Fruit fly (Drosophila melanogaster) whole organism: ENCODE results near the gene TwdlX.
A peak's percentile ranks its signal among the peaks of the same experiment; 100 is the strongest.

Experiments
- CG8478 ChIP-seq: fragments of >200 bp; optimal IDR thresholded peaks from 2 replicates; lab custom pipeline; 2018; ENCODE audit warnings: inconsistent platforms
- Dll ChIP-seq: fragments of >200 bp; optimal IDR thresholded peaks from 2 replicates; lab custom pipeline; 2017
- EcR ChIP-seq, 2 experiments: fragments of >200 bp; optimal IDR thresholded peaks; 2 replicates each; lab custom pipeline; 2017; ENCODE audit warnings: missing biosample characterization in 2 of 2, missing genetic modification characterization in 2 of 2, missing genetic modification reagents in 2 of 2
- pan ChIP-seq: fragments of >200 bp; optimal IDR thresholded peaks from 2 replicates; lab custom pipeline; 2017
- psq ChIP-seq: fragments of >200 bp; optimal IDR thresholded peaks from 2 replicates; lab custom pipeline; 2017
- usp ChIP-seq: fragments of >200 bp; optimal IDR thresholded peaks from 2 replicates; lab custom pipeline; 2017; ENCODE audit warnings: missing biosample characterization, missing genetic modification characterization, mixed read lengths

The TwdlX gene

DNA sequence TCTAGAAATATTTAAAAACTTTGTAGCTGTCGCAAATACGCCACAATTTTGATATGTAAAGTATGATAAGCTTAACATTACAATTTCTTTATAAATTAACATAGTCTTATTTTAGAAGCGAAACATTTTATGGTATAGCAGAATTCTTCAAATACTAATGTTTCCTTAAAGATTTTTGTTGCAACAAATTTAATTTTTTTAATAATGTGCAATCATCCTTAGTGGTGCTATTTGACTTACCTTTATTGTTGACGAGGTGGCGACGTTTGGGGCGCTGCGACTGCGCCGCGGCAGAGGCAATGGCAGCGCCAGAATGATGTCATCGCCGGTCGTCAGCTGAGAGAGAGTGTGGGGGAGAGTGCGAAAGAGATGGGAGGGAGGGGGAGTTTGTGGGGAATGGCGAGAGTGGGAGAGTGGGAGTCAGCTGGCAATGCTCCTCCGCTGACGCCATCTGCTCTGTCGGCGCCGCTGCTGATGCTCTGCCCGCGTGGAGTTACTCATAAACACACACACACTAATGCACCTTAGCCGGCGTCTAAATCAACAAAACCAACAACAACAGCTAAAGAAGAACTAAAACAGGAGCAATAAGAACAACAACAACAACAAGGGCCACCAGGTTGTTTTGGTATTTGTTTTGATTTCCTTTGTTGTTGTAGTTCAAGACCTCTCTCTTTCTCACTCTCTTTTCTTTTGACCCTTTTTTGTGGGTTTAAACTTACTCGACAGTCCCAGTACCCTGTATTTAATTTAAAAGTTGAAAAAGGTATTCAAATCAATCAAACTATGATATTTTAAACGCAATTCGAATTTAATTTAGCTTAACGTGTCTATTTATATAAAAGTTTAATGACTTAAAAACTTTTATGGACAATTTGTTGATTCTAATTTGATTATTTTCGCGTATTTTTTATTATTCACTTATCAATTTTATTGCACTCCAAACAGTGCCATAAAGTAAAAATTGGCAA lies 7.4 kb upstream of the TwdlX start:
- TF ChIP-seq Dll (lab: Kevin White, UChicago) (peak; percentile 84), psq (lab: Kevin White, UChicago) (no peak), CG8478 (lab: Kevin White, UChicago) (no peak), pan (lab: Kevin White, UChicago) (peak; percentile 71), usp (GFP tag; lab: Kevin White, UChicago) (no peak), EcR (GFP tag; optimal IDR thresholded peaks at IDR 0.05; lab: Kevin White, UChicago) (no peak)

DNA sequence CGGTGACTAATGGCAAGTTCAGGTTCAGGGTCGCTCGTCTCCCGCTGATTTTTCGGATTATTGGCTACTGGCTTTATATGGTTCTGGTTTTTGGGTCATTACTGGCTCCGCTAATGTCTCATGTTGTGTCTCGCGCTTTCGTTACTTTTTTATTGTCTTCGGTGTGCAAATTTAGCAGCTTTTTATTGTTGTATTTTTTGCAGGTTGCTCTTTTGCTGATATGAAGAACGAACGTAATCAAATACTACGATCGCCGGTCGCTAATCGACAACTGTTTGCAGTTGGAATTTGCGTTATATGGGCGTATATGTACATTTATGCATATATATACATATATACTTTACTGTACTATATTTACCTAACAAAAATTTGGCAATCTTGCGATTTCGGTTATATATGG lies 6.3 kb upstream of the TwdlX start:
- TF ChIP-seq pan (lab: Kevin White, UChicago): no peak
- no peak for TF ChIP-seq usp (GFP tag; lab: Kevin White, UChicago)
- no peak for TF ChIP-seq psq (lab: Kevin White, UChicago)
- no peak for TF ChIP-seq Dll (lab: Kevin White, UChicago)
- TF ChIP-seq CG8478 (lab: Kevin White, UChicago): no peak
- TF ChIP-seq EcR (GFP tag; optimal IDR thresholded peaks at IDR 0.05; lab: Kevin White, UChicago): no peak

DNA sequence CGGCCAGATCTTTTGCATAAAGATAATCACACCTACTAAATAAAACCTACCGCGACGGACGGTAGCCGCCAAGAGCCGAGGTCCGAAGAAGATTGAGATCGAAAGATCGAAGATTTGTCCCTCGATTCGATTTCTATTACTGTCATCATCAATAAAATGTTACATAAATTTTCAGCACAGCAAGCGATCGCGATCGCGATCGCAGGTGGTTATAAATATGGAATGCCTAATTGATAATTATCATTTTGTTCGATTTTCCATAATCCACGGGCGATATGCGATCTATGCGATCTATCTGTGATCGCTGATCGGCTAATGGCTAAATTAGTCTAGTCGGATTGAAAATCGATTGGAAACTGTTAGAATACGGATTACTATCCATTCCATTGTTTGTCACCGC lies 2.4 kb downstream of the TwdlX start:
- no peak for TF ChIP-seq CG8478 (lab: Kevin White, UChicago)
- no peak for TF ChIP-seq pan (lab: Kevin White, UChicago)
- no peak for TF ChIP-seq usp (GFP tag; lab: Kevin White, UChicago)
- TF ChIP-seq EcR (GFP tag; optimal IDR thresholded peaks at IDR 0.05; lab: Kevin White, UChicago): no peak
- TF ChIP-seq psq (lab: Kevin White, UChicago): no peak
- TF ChIP-seq Dll (lab: Kevin White, UChicago): no peak

DNA sequence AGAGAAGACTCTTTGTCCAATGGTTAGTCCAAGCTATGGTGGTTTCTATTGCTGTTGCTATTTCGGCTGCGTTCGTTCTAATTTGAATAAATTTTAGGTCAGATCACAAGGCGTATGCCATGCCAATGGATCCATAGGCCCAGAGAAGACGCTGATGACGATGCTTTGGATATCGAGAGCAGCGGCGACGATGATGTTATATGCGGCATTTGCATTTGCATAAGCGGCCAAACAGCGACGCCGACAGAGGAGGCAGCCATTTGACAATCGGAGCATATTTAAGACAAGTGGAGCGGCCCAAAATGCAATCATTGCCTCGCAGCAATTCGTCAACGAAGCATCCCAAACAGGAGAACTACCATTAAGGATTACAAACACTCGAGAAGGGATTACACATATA lies 3.8 kb downstream of the TwdlX start, which contains the start of gene TwdlY:
TwdlY (plus strand) TSS at position 301 of the 400 bp plus-strand sequence.
- TF ChIP-seq psq (lab: Kevin White, UChicago) (no peak), EcR (GFP tag; optimal IDR thresholded peaks at IDR 0.05; lab: Kevin White, UChicago) (no peak), Dll (lab: Kevin White, UChicago) (no peak), pan (lab: Kevin White, UChicago) (no peak), usp (GFP tag; lab: Kevin White, UChicago) (no peak), CG8478 (lab: Kevin White, UChicago) (no peak)

DNA sequence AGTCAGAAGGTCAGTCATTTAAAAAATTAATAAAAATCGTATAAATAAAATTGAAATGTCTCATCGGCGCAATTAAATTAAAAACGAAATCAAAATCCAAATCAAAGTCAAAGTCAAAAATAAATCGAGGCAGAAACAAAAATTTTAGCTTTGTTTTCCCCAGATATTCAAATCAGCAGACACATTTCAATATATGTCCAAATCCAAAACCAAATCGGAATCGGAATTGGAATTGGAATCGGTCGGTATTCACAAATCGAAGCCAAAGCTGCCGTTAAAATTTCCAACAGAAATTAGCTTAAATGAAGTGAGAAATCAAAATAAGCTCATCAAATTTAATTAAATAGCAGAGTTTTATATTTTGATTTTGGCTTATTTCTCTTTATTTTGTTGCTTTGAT lies 5.3 kb downstream of the TwdlX start:
- no peak for TF ChIP-seq CG8478 (lab: Kevin White, UChicago)
- TF ChIP-seq EcR (GFP tag; optimal IDR thresholded peaks at IDR 0.05; lab: Kevin White, UChicago): no peak
- no peak for TF ChIP-seq psq (lab: Kevin White, UChicago)
- TF ChIP-seq pan (lab: Kevin White, UChicago): no peak
- no peak for TF ChIP-seq Dll (lab: Kevin White, UChicago)
- no peak for TF ChIP-seq usp (GFP tag; lab: Kevin White, UChicago)

DNA sequence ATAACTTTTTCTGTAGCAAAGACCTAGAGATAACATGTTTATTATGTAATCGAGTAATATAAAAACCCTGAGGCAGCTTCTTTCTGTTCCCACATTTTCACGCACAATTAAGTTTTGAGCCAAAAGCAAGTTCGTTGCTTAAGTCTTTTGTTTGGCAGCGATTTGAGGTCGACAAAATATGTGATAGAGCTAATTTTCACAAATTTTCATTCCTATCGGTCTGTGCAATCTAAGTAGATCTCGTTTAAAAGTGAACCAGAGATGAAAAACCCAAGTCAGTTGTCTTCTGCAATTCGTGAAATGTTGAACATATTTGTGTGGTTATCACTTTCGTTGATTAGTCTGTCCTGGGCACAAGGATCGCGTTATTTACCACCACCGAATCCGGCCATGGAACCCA lies 7.0 kb downstream of the TwdlX start, which contains the start of gene TwdlZ:
TwdlZ (plus strand) TSS at position 301 of the 400 bp plus-strand sequence.
- TF ChIP-seq usp (GFP tag; lab: Kevin White, UChicago): no peak
- TF ChIP-seq pan (lab: Kevin White, UChicago): no peak
- no peak for TF ChIP-seq EcR (GFP tag; optimal IDR thresholded peaks at IDR 0.05; lab: Kevin White, UChicago)
- TF ChIP-seq psq (lab: Kevin White, UChicago): no peak
- TF ChIP-seq Dll (lab: Kevin White, UChicago): no peak
- no peak for TF ChIP-seq CG8478 (lab: Kevin White, UChicago)

DNA sequence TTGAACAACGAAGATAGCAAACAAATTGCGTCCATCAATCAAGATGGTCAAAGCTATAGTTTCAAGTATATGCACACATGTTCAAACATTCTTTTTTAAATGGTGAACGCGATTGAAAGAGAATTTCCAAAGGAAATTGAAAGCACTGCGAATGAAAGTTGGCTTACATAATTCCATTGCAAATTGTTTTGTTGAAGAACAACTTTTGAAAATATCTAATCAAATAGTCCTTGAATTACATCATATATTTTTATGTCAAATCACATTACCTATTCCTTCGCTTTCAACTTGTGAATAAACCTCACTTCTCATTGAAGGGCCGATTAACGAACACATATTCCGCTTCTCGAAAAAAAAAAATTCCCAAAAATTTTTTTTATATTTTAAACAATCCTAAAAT lies 9.7 kb downstream of the TwdlX start, which contains the start of gene CG32568:
CG32568 (plus strand) TSS at position 301 of the 400 bp plus-strand sequence.
- no peak for TF ChIP-seq usp (GFP tag; lab: Kevin White, UChicago)
- TF ChIP-seq EcR (GFP tag; optimal IDR thresholded peaks at IDR 0.05; lab: Kevin White, UChicago): no peak
- no peak for TF ChIP-seq Dll (lab: Kevin White, UChicago)
- TF ChIP-seq pan (lab: Kevin White, UChicago): no peak
- TF ChIP-seq CG8478 (lab: Kevin White, UChicago): no peak
- no peak for TF ChIP-seq psq (lab: Kevin White, UChicago)

DNA sequence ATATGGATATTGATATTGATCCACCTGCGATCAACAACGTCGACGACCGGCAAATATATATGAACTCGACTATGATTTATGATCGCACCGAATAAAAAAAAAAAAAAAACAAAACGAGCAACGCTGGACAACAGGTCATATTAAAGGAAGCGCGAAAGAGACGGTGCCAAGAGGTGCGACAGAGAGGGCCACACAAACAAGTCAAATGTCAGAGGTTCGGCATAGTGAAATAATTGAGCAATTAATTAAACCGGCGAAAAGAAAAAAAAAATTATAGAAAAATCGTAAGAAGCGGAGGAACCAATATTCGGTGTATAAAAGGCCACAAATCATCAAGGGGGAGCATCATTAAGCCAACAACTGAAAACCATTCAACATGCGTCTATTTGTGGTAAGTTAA lies 11.7 kb downstream of the TwdlX start, which contains the start of gene Twdlalpha:
Twdlalpha (plus strand) TSS at position 301 of the 400 bp plus-strand sequence.
- TF ChIP-seq EcR (GFP tag; optimal IDR thresholded peaks at IDR 0.05; lab: Kevin White, UChicago) (no peak), Dll (lab: Kevin White, UChicago) (no peak)

DNA sequence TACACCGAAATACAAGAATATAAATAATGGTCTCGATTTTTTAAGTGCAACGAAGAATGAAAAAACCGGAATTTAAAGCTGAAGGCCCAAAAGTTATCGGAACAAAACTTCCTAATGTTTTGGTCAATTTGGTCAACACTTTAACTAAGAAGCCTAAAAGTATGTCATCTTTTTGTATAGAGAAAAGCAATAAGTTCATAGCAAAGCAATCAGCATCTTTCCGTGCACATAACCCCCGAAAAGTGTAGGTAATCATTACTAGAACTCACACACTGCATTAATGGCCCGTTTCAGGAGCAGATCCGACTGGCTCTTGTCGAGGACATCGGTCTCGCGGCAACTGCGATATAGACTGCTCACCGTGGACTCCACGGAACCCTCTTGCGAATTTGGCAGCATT lies 13.5 kb downstream of the TwdlX start:
- no peak for TF ChIP-seq EcR (GFP tag; optimal IDR thresholded peaks at IDR 0.05; lab: Kevin White, UChicago)
- TF ChIP-seq CG8478 (lab: Kevin White, UChicago): no peak
- no peak for TF ChIP-seq Dll (lab: Kevin White, UChicago)
- TF ChIP-seq pan (lab: Kevin White, UChicago): no peak
- no peak for TF ChIP-seq psq (lab: Kevin White, UChicago)
- TF ChIP-seq usp (GFP tag; lab: Kevin White, UChicago): no peak

DNA sequence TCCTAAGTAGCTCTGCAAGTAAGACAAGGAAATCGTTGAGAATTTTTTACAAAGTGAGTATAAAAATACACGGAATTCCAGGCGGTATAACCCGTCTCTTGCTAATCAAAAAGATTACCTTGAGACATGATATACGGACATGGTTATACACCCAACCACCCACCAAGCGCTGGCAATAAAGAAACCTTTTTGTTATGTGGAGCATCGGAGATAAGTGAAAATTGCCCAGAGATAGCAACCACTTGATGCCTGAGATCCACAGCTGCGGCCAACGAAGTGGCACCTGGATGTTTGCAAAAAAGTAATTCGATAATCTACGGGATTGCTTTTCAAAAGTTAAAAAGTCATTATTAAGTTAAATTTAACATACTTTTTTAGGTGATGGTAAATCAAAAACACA lies 15.1 kb downstream of the TwdlX start:
- no peak for TF ChIP-seq psq (lab: Kevin White, UChicago)
- no peak for TF ChIP-seq pan (lab: Kevin White, UChicago)
- TF ChIP-seq Dll (lab: Kevin White, UChicago): no peak
- TF ChIP-seq CG8478 (lab: Kevin White, UChicago): no peak
- no peak for TF ChIP-seq usp (GFP tag; lab: Kevin White, UChicago)
- TF ChIP-seq EcR (GFP tag; optimal IDR thresholded peaks at IDR 0.05; lab: Kevin White, UChicago): no peak

DNA sequence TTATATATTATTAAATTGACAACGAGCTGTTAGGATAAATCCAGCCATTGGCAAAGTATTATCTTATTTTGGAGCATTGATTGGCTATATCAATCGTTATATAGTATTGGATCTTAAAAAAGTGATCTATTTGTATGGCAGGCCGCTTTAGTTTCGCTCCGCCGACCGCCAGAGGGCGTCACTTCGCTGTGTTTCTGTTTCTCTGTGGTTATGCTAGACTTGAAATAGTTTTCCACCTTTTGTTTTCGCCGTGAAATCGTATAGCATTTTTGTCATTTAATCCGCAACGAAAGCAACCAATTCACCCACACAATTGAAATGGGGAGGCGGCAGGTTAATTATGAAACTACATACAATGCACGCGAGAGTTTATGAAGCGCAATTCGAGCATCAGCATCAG lies 15.9 kb downstream of the TwdlX start:
- TF ChIP-seq EcR (GFP tag; optimal IDR thresholded peaks at IDR 0.05; lab: Kevin White, UChicago) (no peak), psq (lab: Kevin White, UChicago) (no peak)
